Worm (Caenorhabditis elegans): ENCODE measurements around the gene acl-3.

The acl-3 gene

ce11 chrIV:11635437-11636408, 16.1 kb downstream of the acl-3 start, which contains the start of gene mars-1 (continued):
- TF ChIP-seq rbr-2 (tag; optimal IDR thresholded peaks at IDR 0.05), result peak; percentile 62
- no peak for TF ChIP-seq spr-1 (tag; optimal IDR thresholded peaks at IDR 0.05)
- no peak for TF ChIP-seq aly-2 (tag; optimal IDR thresholded peaks at IDR 0.05)
- TF ChIP-seq unc-62 (GFP tag; optimal IDR thresholded peaks at IDR 0.05 in 1 of 2), result peak in 1 of 2 experiments; percentile 51
- no peak for TF ChIP-seq unc-62 (tag; optimal IDR thresholded peaks at IDR 0.05)
- TF ChIP-seq ZK337.2 (GFP tag; IDR thresholded peaks at IDR 0.05), result no peak
- TF ChIP-seq lin-1 (GFP tag; IDR thresholded peaks at IDR 0.05), result no peak
- peak; percentile 96 for TF ChIP-seq lin-38 (GFP tag; IDR thresholded peaks at IDR 0.05)
- peak; percentile 52 for TF ChIP-seq mxl-3 (GFP tag; optimal IDR thresholded peaks at IDR 0.05)
- no peak for TF ChIP-seq zag-1 (tag; optimal IDR thresholded peaks at IDR 0.05)
- TF ChIP-seq Y48G9A.11 (GFP tag; IDR thresholded peaks at IDR 0.05), result no peak
- TF ChIP-seq daf-16 (GFP tag; optimal IDR thresholded peaks at IDR 0.05), result peak in 1 of 2 experiments; percentile 50
- TF ChIP-seq daf-16 (tag; optimal IDR thresholded peaks at IDR 0.05), result peak; percentile 55
- no peak for TF ChIP-seq lin-15B (tag; optimal IDR thresholded peaks at IDR 0.05)
- TF ChIP-seq lin-13 (GFP tag; optimal IDR thresholded peaks at IDR 0.05), result peak; percentile 64
- TF ChIP-seq tag-97 (GFP tag; IDR thresholded peaks at IDR 0.05), result no peak
- TF ChIP-seq fos-1 (tag; optimal IDR thresholded peaks at IDR 0.05), result no peak
- TF ChIP-seq nhr-48 (tag; optimal IDR thresholded peaks at IDR 0.05), result no peak
- peak; percentile 64 for TF ChIP-seq hlh-11 (tag; optimal IDR thresholded peaks at IDR 0.05)
- TF ChIP-seq mep-1 (tag; optimal IDR thresholded peaks at IDR 0.05), result peak; percentile 78
- TF ChIP-seq pha-4 (GFP tag; IDR thresholded peaks at IDR 0.05), result no peak
- TF ChIP-seq pha-4 (tag; optimal IDR thresholded peaks at IDR 0.05), result no peak
- no peak for TF ChIP-seq saeg-2 (GFP tag; IDR thresholded peaks at IDR 0.05)
- TF ChIP-seq R02D3.7 (tag; optimal IDR thresholded peaks at IDR 0.05), result no peak
- no peak for TF ChIP-seq ztf-11 (tag; optimal IDR thresholded peaks at IDR 0.05)
- no peak for TF ChIP-seq cey-2 (tag; optimal IDR thresholded peaks at IDR 0.05; ENCODE audit: borderline replicate concordance, insufficient read depth)

- TF ChIP-seq hlh-30 (tag; optimal IDR thresholded peaks at IDR 0.05; ENCODE audit: insufficient read depth) (no peak), saeg-2 (GFP tag; IDR thresholded peaks at IDR 0.05) (no peak), F10B5.3 (tag; optimal IDR thresholded peaks at IDR 0.05) (no peak), Y105C5A.15 (GFP tag; IDR thresholded peaks at IDR 0.05) (no peak), ctbp-1 (GFP tag; IDR thresholded peaks at IDR 0.05) (no peak), lin-13 (GFP tag; optimal IDR thresholded peaks at IDR 0.05) (no peak), Y75B8A.6 (GFP tag; IDR thresholded peaks at IDR 0.05) (no peak), duxl-1 (tag; optimal IDR thresholded peaks at IDR 0.05; ENCODE audit: poor library complexity) (no peak), set-16 (GFP tag; IDR thresholded peaks at IDR 0.05) (no peak), arid-1 (GFP tag; conservative IDR thresholded peaks at IDR 0.05) (no peak), zfp-3 (GFP tag; conservative IDR thresholded peaks at IDR 0.05) (no peak), egl-27 (tag; optimal IDR thresholded peaks at IDR 0.05) (no peak)
Observed at ce11 chrIV:11631750-11632149, 20.1 kb downstream of the acl-3 start, which contains the start of gene F58B3.4. Gene F58B3.4 (minus strand): TSS chrIV:11631850.

- TF ChIP-seq mes-2 (tag; optimal IDR thresholded peaks at IDR 0.05; ENCODE audit: poor library complexity, severe bottlenecking) (no peak), zip-11 (GFP tag; IDR thresholded peaks at IDR 0.05) (no peak), aha-1 (tag) (no peak), hmg-1.1 (GFP tag; IDR thresholded peaks at IDR 0.05) (no peak), F26F4.8 (GFP tag; conservative IDR thresholded peaks at IDR 0.05) (no peak), ama-1 (optimal IDR thresholded peaks at IDR 0.05) (no peak), lin-39 (tag; optimal IDR thresholded peaks at IDR 0.05) (no peak), nhr-111 (GFP tag; optimal IDR thresholded peaks at IDR 0.05) (no peak), F37D6.2 (tag; optimal IDR thresholded peaks at IDR 0.05) (no peak), hif-1 (tag; optimal IDR thresholded peaks at IDR 0.05) (no peak), ceh-28 (tag; optimal IDR thresholded peaks at IDR 0.05) (no peak)
Observed at ce11 chrIV:11627847-11628246, 24.0 kb downstream of the acl-3 start, which contains the start of gene lys-6. Gene lys-6 (minus strand): TSS chrIV:11627947.

Measured in whole organism, L4 larva.